Worm (Caenorhabditis elegans) whole organism, late embryonic: Measurements from ENCODE around the gene oac-23.
"Not testable (repeated sequence)": the region's sequence is repeated elsewhere in the genome, so short reads cannot be mapped to it uniquely, and the experiment has no call there.

Experiments used
- C08G9.2 ChIP-seq: sonication (generic microtip); optimal IDR thresholded peaks from 2 replicates; lab custom pipeline; 2016; ENCODE audit warnings: mild to moderate bottlenecking, missing genetic modification characterization, moderate library complexity, missing compliant biosample characterization
- F13H6.1 ChIP-seq: sonication (generic microtip); optimal IDR thresholded peaks from 2 replicates; lab custom pipeline; 2016; ENCODE audit warnings: missing genetic modification characterization, missing compliant biosample characterization
- K02D7.2 ChIP-seq: sonication (generic microtip); optimal IDR thresholded peaks from 2 replicates; lab custom pipeline; 2017; ENCODE audit warnings: mild to moderate bottlenecking, missing genetic modification characterization, missing compliant biosample characterization
- Y22D7AL.16 ChIP-seq: sonication (generic microtip); optimal IDR thresholded peaks from 2 replicates; lab custom pipeline; 2016; ENCODE audit warnings: missing genetic modification characterization, missing compliant biosample characterization
- ahr-1 ChIP-seq: sonication (generic microtip); optimal IDR thresholded peaks from 2 replicates; lab custom pipeline; 2016; ENCODE audit warnings: missing genetic modification characterization, missing compliant biosample characterization
- ceh-14 ChIP-seq: sonication (generic microtip); optimal IDR thresholded peaks from 2 replicates; lab custom pipeline; 2016; ENCODE audit warnings: missing genotype, missing genetic modification characterization, missing compliant biosample characterization
- ceh-18 ChIP-seq: sonication (generic microtip); optimal IDR thresholded peaks from 2 replicates; lab custom pipeline; 2016; ENCODE audit warnings: missing genetic modification characterization, missing compliant biosample characterization
- ceh-19 ChIP-seq: fragments of 200-800 bp; sonication (Bioruptor generic); optimal IDR thresholded peaks from 2 replicates; lab custom pipeline; 2018; ENCODE audit warnings: mild to moderate bottlenecking, missing genetic modification characterization, missing compliant biosample characterization
- ceh-2 ChIP-seq: sonication (generic microtip); optimal IDR thresholded peaks from 2 replicates; lab custom pipeline; 2016; ENCODE audit warnings: missing genotype, missing genetic modification characterization, missing compliant biosample characterization
- ceh-30 ChIP-seq: fragments of 150-350 bp; optimal IDR thresholded peaks from 2 replicates; lab custom pipeline; 2014; ENCODE audit warnings: missing biosample characterization, missing genetic modification characterization
- ceh-31 ChIP-seq: sonication (generic microtip); optimal IDR thresholded peaks from 2 replicates; lab custom pipeline; 2016; ENCODE audit warnings: missing genetic modification characterization, missing compliant biosample characterization
- ceh-45 ChIP-seq: fragments of 200-800 bp; sonication (Bioruptor generic); IDR thresholded peaks from 2 replicates; pipeline ENCODE4 v1.3.6; 2022; ENCODE audit warnings: missing genetic modification reagents, missing genetic modification characterization, missing compliant biosample characterization
- che-1 ChIP-seq: sonication (generic microtip); optimal IDR thresholded peaks from 2 replicates; lab custom pipeline; 2016; ENCODE audit warnings: mild to moderate bottlenecking, missing genetic modification characterization, missing compliant biosample characterization
- dmd-4 ChIP-seq: sonication (generic microtip); optimal IDR thresholded peaks from 2 replicates; lab custom pipeline; 2016; ENCODE audit warnings: borderline replicate concordance, missing genetic modification characterization, missing compliant biosample characterization
- elt-4 ChIP-seq: sonication (generic microtip); optimal IDR thresholded peaks from 2 replicates; lab custom pipeline; 2016; ENCODE audit warnings: missing genetic modification characterization, missing compliant biosample characterization
- ets-4 ChIP-seq: sonication (generic microtip); optimal IDR thresholded peaks from 2 replicates; lab custom pipeline; 2016; ENCODE audit warnings: missing genetic modification characterization, missing compliant biosample characterization
- gmeb-2 ChIP-seq: sonication (generic microtip); optimal IDR thresholded peaks from 2 replicates; lab custom pipeline; 2016; ENCODE audit warnings: missing genetic modification characterization, inconsistent platforms, missing compliant biosample characterization
- hlh-15 ChIP-seq: sonication (generic microtip); optimal IDR thresholded peaks from 2 replicates; lab custom pipeline; 2016; ENCODE audit warnings: missing genetic modification characterization, missing compliant biosample characterization
- hlh-8 ChIP-seq: sonication (generic microtip); optimal IDR thresholded peaks from 2 replicates; lab custom pipeline; 2016; ENCODE audit warnings: missing genotype, missing genetic modification characterization, missing compliant biosample characterization
- madf-2 ChIP-seq: sonication (generic microtip); optimal IDR thresholded peaks from 2 replicates; lab custom pipeline; 2017; ENCODE audit warnings: missing genetic modification characterization, missing compliant biosample characterization
- nhr-232 ChIP-seq: sonication (generic microtip); optimal IDR thresholded peaks from 2 replicates; lab custom pipeline; 2016; ENCODE audit warnings: missing genetic modification characterization, missing compliant biosample characterization
- pat-9 ChIP-seq: fragments of 200-800 bp; sonication (Bioruptor generic); optimal IDR thresholded peaks from 2 replicates; lab custom pipeline; 2018; ENCODE audit warnings: mild to moderate bottlenecking, missing genetic modification characterization, moderate library complexity, missing compliant biosample characterization
- pha-2 ChIP-seq: sonication (generic microtip); optimal IDR thresholded peaks from 2 replicates; lab custom pipeline; 2017; ENCODE audit warnings: mild to moderate bottlenecking, missing genetic modification characterization, missing compliant biosample characterization
- pha-4 ChIP-seq: fragments of 150-350 bp; optimal IDR thresholded peaks from 2 replicates; lab custom pipeline; 2018; ENCODE audit warnings: missing biosample characterization, missing genetic modification reagents, missing genetic modification characterization
- ref-2 ChIP-seq: sonication (generic microtip); optimal IDR thresholded peaks from 2 replicates; lab custom pipeline; 2016; ENCODE audit warnings: missing genetic modification characterization, missing compliant biosample characterization
- rnt-1 ChIP-seq: sonication (generic microtip); optimal IDR thresholded peaks from 2 replicates; lab custom pipeline; 2016; ENCODE audit warnings: missing genetic modification characterization, missing compliant biosample characterization
- sox-4 ChIP-seq: sonication (generic microtip); optimal IDR thresholded peaks from 2 replicates; lab custom pipeline; 2017; ENCODE audit warnings: mild to moderate bottlenecking, missing genetic modification characterization, inconsistent platforms, missing compliant biosample characterization
- tbx-2 ChIP-seq: sonication (generic microtip); optimal IDR thresholded peaks from 2 replicates; lab custom pipeline; 2016; ENCODE audit warnings: missing genetic modification characterization, missing compliant biosample characterization
- tbx-7 ChIP-seq: sonication (generic microtip); optimal IDR thresholded peaks from 2 replicates; lab custom pipeline; 2016; ENCODE audit warnings: missing genotype, missing genetic modification characterization, missing compliant biosample characterization
- ttx-3 ChIP-seq: sonication (generic microtip); optimal IDR thresholded peaks from 2 replicates; lab custom pipeline; 2016; ENCODE audit warnings: missing genetic modification reagents, missing genetic modification characterization, missing compliant biosample characterization
- unc-42 ChIP-seq: sonication (generic microtip); optimal IDR thresholded peaks from 2 replicates; lab custom pipeline; 2016; ENCODE audit warnings: missing genotype, missing genetic modification characterization, missing compliant biosample characterization
- ztf-16 ChIP-seq: sonication (generic microtip); optimal IDR thresholded peaks from 2 replicates; lab custom pipeline; 2017; ENCODE audit warnings: missing genetic modification characterization, missing compliant biosample characterization

oac-23 gene

ce11 chrIV:3919506-3919905 is 38.3 kb downstream of the oac-23 start, which contains the start of gene srz-19:
TSS of gene srz-19 (plus strand) at chrIV:3919806.
- TF ChIP-seq ztf-16 (tag; lab: Kevin White, UChicago) (no peak), tbx-7 (tag; lab: Kevin White, UChicago) (no peak), nhr-232 (no peak), Y22D7AL.16 (tag; lab: Kevin White, UChicago) (no peak), gmeb-2 (no peak), F13H6.1 (tag; lab: Kevin White, UChicago) (no peak), C08G9.2 (tag; lab: Kevin White, UChicago) (no peak), ets-4 (tag; lab: Kevin White, UChicago) (no peak), ceh-2 (tag; lab: Kevin White, UChicago) (no peak), ceh-18 (tag; lab: Kevin White, UChicago) (no peak), rnt-1 (no peak), ceh-45 (GFP tag; lab: Robert Waterston, UW) (no peak), madf-2 (tag; lab: Kevin White, UChicago) (no peak), ref-2 (tag; lab: Kevin White, UChicago) (no peak), che-1 (tag; lab: Kevin White, UChicago) (no peak), hlh-8 (tag; lab: Kevin White, UChicago) (no peak), ceh-14 (tag; lab: Kevin White, UChicago) (no peak), ceh-31 (no peak)

ce11 chrIV:3921898-3922297 is 40.7 kb downstream of the oac-23 start, which contains the start of gene clec-67:
TSS of gene clec-67 (plus strand) at chrIV:3922165.
- TF ChIP-seq pha-2 (tag; lab: Kevin White, UChicago) (no peak), elt-4 (tag; lab: Kevin White, UChicago) (no peak), ets-4 (tag; lab: Kevin White, UChicago) (no peak), tbx-2 (tag; lab: Kevin White, UChicago) (no peak), sox-4 (no peak), K02D7.2 (tag; lab: Kevin White, UChicago) (no peak), hlh-15 (tag; lab: Kevin White, UChicago) (no peak), ahr-1 (no peak)
- TF ChIP-seq, all 69 proteins: peak for 0

DNA sequence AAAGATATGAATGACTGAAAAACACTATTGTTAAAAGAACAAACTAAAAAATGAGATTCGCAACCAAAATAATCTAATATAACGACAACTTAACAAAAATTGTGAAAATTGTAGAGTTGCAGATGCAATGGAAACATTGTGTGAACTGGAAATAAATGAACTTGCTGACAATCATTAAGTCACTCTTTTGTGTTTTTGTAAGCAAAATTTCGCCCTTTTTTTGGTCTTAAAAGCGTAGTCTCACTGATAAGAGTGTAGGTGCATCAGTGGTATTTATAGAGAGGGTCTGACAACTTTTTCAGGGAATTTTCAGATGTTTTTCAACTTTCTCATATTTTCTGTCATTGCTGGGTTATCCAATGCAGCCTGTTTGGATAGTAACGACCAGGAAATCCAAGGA is 44.9 kb downstream of the oac-23 start, which contains the start of gene clec-68:
Gene clec-68 (plus strand): TSS at position 301 of the 400 bp plus-strand sequence.
- TF ChIP-seq ttx-3 (no peak), dmd-4 (no peak), unc-42 (no peak), tbx-2 (tag; lab: Kevin White, UChicago) (no peak), ceh-18 (tag; lab: Kevin White, UChicago) (no peak), ztf-16 (tag; lab: Kevin White, UChicago) (no peak), ceh-30 (no peak), ceh-19 (GFP tag; lab: Kevin White, UChicago) (no peak), nhr-232 (no peak), Y22D7AL.16 (tag; lab: Kevin White, UChicago) (no peak), rnt-1 (no peak)

- TF ChIP-seq pha-4 (tag; lab: Kevin White, UChicago); pat-9; tbx-7 (tag; lab: Kevin White, UChicago): not testable (repeated sequence)
- TF ChIP-seq, all 69 proteins: peak for 0; not testable (repeated sequence) for 69
These were observed 51.2 kb downstream of the oac-23 start, which contains the start of gene clec-70 for ce11 chrIV:3932408-3932807. TSS of gene clec-70 (plus strand) at chrIV:3932708.
